Worm (Caenorhabditis elegans) whole organism, young adult: ENCODE data around the gene Y17D7C.6.

Experiments used
- B0019.2 ChIP-seq: fragments of 200-800 bp; sonication (Bioruptor generic); conservative IDR thresholded peaks from 2 replicates; pipeline ENCODE4 v1.3.6; 2022; ENCODE audit warnings: missing genetic modification reagents, missing genetic modification characterization, missing compliant biosample characterization
- B0261.1 ChIP-seq: sonication (generic microtip); optimal IDR thresholded peaks from 2 replicates; lab custom pipeline; 2016; ENCODE audit warnings: mild to moderate bottlenecking, missing genetic modification characterization, moderate library complexity, missing compliant biosample characterization
- D2030.7 ChIP-seq: fragments of 200-800 bp; sonication (Bioruptor generic); IDR thresholded peaks from 2 replicates; pipeline ENCODE4 v1.3.6; 2022; ENCODE audit warnings: missing genetic modification reagents, missing genetic modification characterization, missing compliant biosample characterization
- F10E7.11 ChIP-seq: sonication (generic microtip); optimal IDR thresholded peaks from 2 replicates; lab custom pipeline; 2017; ENCODE audit warnings: mild to moderate bottlenecking, missing genetic modification characterization, moderate library complexity, missing compliant biosample characterization
- F23B12.7 ChIP-seq: sonication (generic microtip); optimal IDR thresholded peaks from 2 replicates; lab custom pipeline; 2017; ENCODE audit warnings: missing genetic modification characterization, mild to moderate bottlenecking, missing compliant biosample characterization, antibody characterized with exemption, moderate library complexity; ENCODE audit not compliant: insufficient read depth
- F37B4.10 ChIP-seq: fragments of 200-800 bp; sonication (Bioruptor generic); IDR thresholded peaks from 2 replicates; pipeline ENCODE4 v1.3.6; 2022; ENCODE audit warnings: missing genetic modification characterization, missing compliant biosample characterization
- F49E8.2 ChIP-seq: sonication (generic microtip); optimal IDR thresholded peaks from 3 replicates; lab custom pipeline; 2017; ENCODE audit warnings: missing genetic modification characterization, mild to moderate bottlenecking, missing compliant biosample characterization, antibody characterized with exemption, moderate library complexity; ENCODE audit not compliant: insufficient read depth
- F52B5.7 ChIP-seq: sonication (generic microtip); optimal IDR thresholded peaks from 2 replicates; lab custom pipeline; 2016; ENCODE audit warnings: mild to moderate bottlenecking, missing genetic modification characterization, missing compliant biosample characterization
- F57C9.4 ChIP-seq: sonication (generic microtip); optimal IDR thresholded peaks from 2 replicates; lab custom pipeline; 2017; ENCODE audit warnings: mild to moderate bottlenecking, missing genetic modification characterization, missing compliant biosample characterization
- T07F8.4 ChIP-seq: sonication (generic microtip); optimal IDR thresholded peaks from 2 replicates; lab custom pipeline; 2016; ENCODE audit warnings: mild to moderate bottlenecking, missing genetic modification characterization, moderate library complexity, missing compliant biosample characterization
- Y53F4B.3 ChIP-seq: fragments of 200-800 bp; sonication (Bioruptor generic); IDR thresholded peaks from 2 replicates; pipeline ENCODE4 v1.3.6; 2022; ENCODE audit warnings: missing genetic modification reagents, missing genetic modification characterization, missing compliant biosample characterization
- ama-1 ChIP-seq, 3 experiments: fragments of 150-350 bp in 1 of 3; sonication (generic microtip) in 2 of 3; optimal IDR thresholded peaks; 2 replicates each; lab custom pipeline; 2014 to 2018; ENCODE audit warnings: missing biosample characterization in 2 of 3, missing genetic modification characterization in 2 of 3, missing genetic modification reagents in 2 of 3
- aptf-3 ChIP-seq: fragments of 200-800 bp; sonication (Bioruptor generic); IDR thresholded peaks from 2 replicates; pipeline ENCODE4 v1.3.6; 2022; ENCODE audit warnings: missing genetic modification characterization, missing compliant biosample characterization
- attf-6 ChIP-seq: fragments of 200-800 bp; sonication (Bioruptor generic); IDR thresholded peaks from 2 replicates; pipeline ENCODE4 v1.3.6; 2022; ENCODE audit warnings: missing genetic modification reagents, missing genetic modification characterization, missing compliant biosample characterization
- bed-1 ChIP-seq: fragments of 200-800 bp; sonication (Bioruptor generic); IDR thresholded peaks from 2 replicates; pipeline ENCODE4 v1.3.6; 2022; ENCODE audit warnings: missing genetic modification reagents, missing genetic modification characterization, missing compliant biosample characterization
- cebp-1 ChIP-seq, 2 experiments: fragments of 200-800 bp in 1 of 2; sonication (Bioruptor generic) in 1 of 2; sonication (generic microtip) in 1 of 2; IDR thresholded peaks in 1 of 2; optimal IDR thresholded peaks in 1 of 2; 2 replicates each; pipeline versions ENCODE4 v1.3.6 to Lab custom; 2017 to 2022; ENCODE audit warnings: missing compliant biosample characterization in 2 of 2, missing genetic modification characterization in 2 of 2, mild to moderate bottlenecking in 1 of 2, missing genetic modification reagents in 1 of 2, moderate library complexity in 1 of 2
- cebp-2 ChIP-seq: fragments of 200-800 bp; sonication (Bioruptor generic); IDR thresholded peaks from 2 replicates; pipeline ENCODE4 v1.3.6; 2022; ENCODE audit warnings: missing genetic modification characterization, missing compliant biosample characterization
- ceh-100 ChIP-seq: fragments of 200-800 bp; sonication (Bioruptor generic); IDR thresholded peaks from 2 replicates; pipeline ENCODE4 v1.3.6; 2022; ENCODE audit warnings: missing genetic modification reagents, missing genetic modification characterization, missing compliant biosample characterization
- ceh-58 ChIP-seq: fragments of 200-800 bp; sonication (Bioruptor generic); IDR thresholded peaks from 2 replicates; pipeline ENCODE4 v1.3.6; 2022; ENCODE audit warnings: missing genetic modification characterization, missing compliant biosample characterization
- chd-7 ChIP-seq: sonication (generic microtip); optimal IDR thresholded peaks from 2 replicates; lab custom pipeline; 2016; ENCODE audit warnings: mild to moderate bottlenecking, missing genetic modification characterization, moderate library complexity, missing compliant biosample characterization
- die-1 ChIP-seq: sonication (generic microtip); optimal IDR thresholded peaks from 2 replicates; lab custom pipeline; 2016; ENCODE audit warnings: missing genotype, mild to moderate bottlenecking, missing genetic modification characterization, missing compliant biosample characterization
- egrh-3 ChIP-seq: fragments of 200-800 bp; sonication (Bioruptor generic); IDR thresholded peaks from 2 replicates; pipeline ENCODE4 v1.3.6; 2022; ENCODE audit warnings: missing genetic modification reagents, missing genetic modification characterization, missing compliant biosample characterization
- ets-4 ChIP-seq: fragments of 200-800 bp; sonication (Bioruptor generic); optimal IDR thresholded peaks from 2 replicates; lab custom pipeline; 2018; ENCODE audit warnings: mild to moderate bottlenecking, missing genetic modification characterization, missing compliant biosample characterization
- fkh-3 ChIP-seq: sonication (generic microtip); optimal IDR thresholded peaks from 2 replicates; lab custom pipeline; 2016; ENCODE audit warnings: mild to moderate bottlenecking, missing genetic modification characterization, missing compliant biosample characterization
- him-1 ChIP-seq: sonication (generic microtip); optimal IDR thresholded peaks from 2 replicates; lab custom pipeline; 2016; ENCODE audit warnings: missing genotype, missing genetic modification reagents, missing genetic modification characterization, missing compliant biosample characterization
- hlh-12 ChIP-seq: sonication (generic microtip); optimal IDR thresholded peaks from 2 replicates; lab custom pipeline; 2016; ENCODE audit warnings: missing genetic modification characterization, missing compliant biosample characterization
- hlh-26 ChIP-seq: fragments of 200-800 bp; sonication (Bioruptor generic); conservative IDR thresholded peaks from 2 replicates; pipeline ENCODE4 v1.3.6; 2022; ENCODE audit warnings: missing genetic modification reagents, missing genetic modification characterization, missing compliant biosample characterization
- hrde-1 ChIP-seq: sonication (generic microtip); optimal IDR thresholded peaks from 2 replicates; lab custom pipeline; 2016; ENCODE audit warnings: missing genetic modification characterization, mild to moderate bottlenecking, missing compliant biosample characterization, moderate library complexity, missing genotype, missing genetic modification reagents, borderline replicate concordance
- let-607 ChIP-seq, 2 experiments: fragments of 200-800 bp in 1 of 2; sonication (Bioruptor generic) in 1 of 2; sonication (generic microtip) in 1 of 2; optimal IDR thresholded peaks; 2 replicates each; lab custom pipeline; 2016 to 2018; ENCODE audit warnings: mild to moderate bottlenecking in 2 of 2, missing compliant biosample characterization in 2 of 2, missing genetic modification characterization in 2 of 2, moderate library complexity in 2 of 2, missing genotype in 1 of 2
- madf-8 ChIP-seq: fragments of 200-800 bp; sonication (Bioruptor generic); conservative IDR thresholded peaks from 2 replicates; pipeline ENCODE4 v1.3.6; 2022; ENCODE audit warnings: missing genetic modification reagents, missing genetic modification characterization, missing compliant biosample characterization
- nfya-1 ChIP-seq: sonication (generic microtip); optimal IDR thresholded peaks from 2 replicates; lab custom pipeline; 2017; ENCODE audit warnings: antibody characterized with exemption, missing compliant biosample characterization, missing genetic modification characterization, borderline replicate concordance; ENCODE audit not compliant: insufficient read depth
- nhr-120 ChIP-seq: fragments of 200-800 bp; sonication (Bioruptor generic); IDR thresholded peaks from 2 replicates; pipeline ENCODE4 v1.3.6; 2022; ENCODE audit warnings: missing genetic modification characterization, missing compliant biosample characterization
- nhr-80 ChIP-seq: sonication (generic microtip); optimal IDR thresholded peaks from 2 replicates; lab custom pipeline; 2016; ENCODE audit warnings: missing genetic modification characterization, missing compliant biosample characterization
- rpc-1 ChIP-seq, 2 experiments: fragments of 150-350 bp in 1 of 2; sonication (generic microtip) in 1 of 2; optimal IDR thresholded peaks; 2 replicates each; lab custom pipeline; 2014 to 2018; ENCODE audit warnings: missing biosample characterization in 1 of 2, missing genetic modification characterization in 1 of 2, missing genetic modification reagents in 1 of 2, missing genotype in 1 of 2
- sea-2 ChIP-seq: fragments of 200-800 bp; sonication (Bioruptor generic); IDR thresholded peaks from 2 replicates; pipeline ENCODE4 v1.3.6; 2022; ENCODE audit warnings: missing genetic modification characterization, missing compliant biosample characterization
- snpc-1.3 ChIP-seq: sonication (generic microtip); optimal IDR thresholded peaks from 2 replicates; lab custom pipeline; 2017; ENCODE audit warnings: missing genetic modification characterization, mild to moderate bottlenecking, missing compliant biosample characterization, antibody characterized with exemption, moderate library complexity, missing genotype, missing genetic modification reagents; ENCODE audit not compliant: insufficient read depth
- snpc-4 ChIP-seq, 5 experiments: fragments of 150-350 bp in 1 of 5; sonication (generic microtip) in 4 of 5; optimal IDR thresholded peaks; 2 replicates each; lab custom pipeline; 2014 to 2018; ENCODE audit warnings: missing genetic modification characterization in 5 of 5, missing biosample characterization in 3 of 5, antibody characterized with exemption in 2 of 5, mild to moderate bottlenecking in 2 of 5, missing compliant biosample characterization in 2 of 5, missing genotype in 2 of 5, moderate library complexity in 2 of 5, missing genetic modification reagents in 1 of 5
- tbp1 ChIP-seq: fragments of 200-800 bp; sonication (Bioruptor generic); optimal IDR thresholded peaks from 2 replicates; lab custom pipeline; 2018; ENCODE audit warnings: mild to moderate bottlenecking, missing genetic modification characterization, missing compliant biosample characterization
- zim-3 ChIP-seq: sonication (generic microtip); optimal IDR thresholded peaks from 2 replicates; lab custom pipeline; 2017; ENCODE audit warnings: mild to moderate bottlenecking, missing genetic modification characterization, moderate library complexity, missing compliant biosample characterization

Gene Y17D7C.6

ce11 chrV:18708015-18708414, 1.6 kb upstream of the Y17D7C.6 start:
- TF ChIP-seq hlh-12 (no peak), nhr-80 (tag; lab: Kevin White, UChicago) (no peak), F57C9.4 (tag; lab: Kevin White, UChicago) (peak; percentile 30), ceh-58 (peak; percentile 59; the same call in 1 of the 2 replicates), nfya-1 (peak; percentile 59)

DNA sequence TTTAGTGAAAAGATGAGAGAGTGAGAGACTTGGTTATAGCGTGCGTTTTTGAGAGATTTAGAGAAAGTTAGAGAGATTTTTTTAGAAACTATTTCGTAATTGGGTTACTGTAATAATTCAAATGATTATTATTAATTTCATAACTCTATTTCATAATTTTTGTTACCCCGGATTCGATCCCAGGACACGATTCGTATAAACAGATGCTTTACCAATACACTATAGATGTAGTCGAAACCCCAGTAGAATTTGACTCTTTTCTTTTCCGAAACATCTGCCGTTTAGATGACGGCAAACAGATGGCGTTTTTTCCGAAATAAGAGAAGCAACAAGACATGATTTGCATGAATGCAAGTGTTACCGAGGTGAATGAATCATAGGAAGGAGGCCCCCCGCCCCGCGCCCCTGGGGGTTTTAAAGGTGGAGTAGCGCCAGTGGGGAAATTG, 458 bp downstream of the Y17D7C.6 start:
- peak; percentile 86; the same call in 1 of the 2 replicates for TF ChIP-seq nhr-120 (GFP tag; lab: Robert Waterston, UW)
- peak; percentile 3 for TF ChIP-seq rpc-1 (optimal IDR thresholded peaks at IDR 0.05; lab: Kevin White, UChicago)
- TF ChIP-seq rpc-1 (tag; optimal IDR thresholded peaks at IDR 0.05; lab: Kevin White, UChicago) = peak; percentile 61
- no peak for TF ChIP-seq madf-8
- TF ChIP-seq let-607 (tag; optimal IDR thresholded peaks at IDR 0.05; lab: Kevin White, UChicago) = no peak
- TF ChIP-seq egrh-3 (GFP tag; lab: Robert Waterston, UW) = no peak
- TF ChIP-seq cebp-1 (GFP tag; IDR thresholded peaks at IDR 0.05; lab: Robert Waterston, UW) = peak; percentile 38; the same call in 1 of the 2 replicates
- no peak for TF ChIP-seq cebp-1 (tag; optimal IDR thresholded peaks at IDR 0.05; lab: Kevin White, UChicago)
- TF ChIP-seq snpc-1.3 = no peak
- peak; percentile 86; the same call in 1 of the 2 replicates for TF ChIP-seq ceh-58
- peak; percentile 26 for TF ChIP-seq B0261.1 (tag; lab: Kevin White, UChicago)
- no peak for TF ChIP-seq die-1 (tag; lab: Kevin White, UChicago)
- TF ChIP-seq tbp1 (GFP tag; lab: Kevin White, UChicago) = peak; percentile 70
- peak; percentile 74; the same call in 1 of the 2 replicates for TF ChIP-seq aptf-3 (GFP tag; lab: Robert Waterston, UW)
- peak; percentile 14 for TF ChIP-seq hlh-12
- no peak for TF ChIP-seq ceh-100 (GFP tag; lab: Robert Waterston, UW)

DNA sequence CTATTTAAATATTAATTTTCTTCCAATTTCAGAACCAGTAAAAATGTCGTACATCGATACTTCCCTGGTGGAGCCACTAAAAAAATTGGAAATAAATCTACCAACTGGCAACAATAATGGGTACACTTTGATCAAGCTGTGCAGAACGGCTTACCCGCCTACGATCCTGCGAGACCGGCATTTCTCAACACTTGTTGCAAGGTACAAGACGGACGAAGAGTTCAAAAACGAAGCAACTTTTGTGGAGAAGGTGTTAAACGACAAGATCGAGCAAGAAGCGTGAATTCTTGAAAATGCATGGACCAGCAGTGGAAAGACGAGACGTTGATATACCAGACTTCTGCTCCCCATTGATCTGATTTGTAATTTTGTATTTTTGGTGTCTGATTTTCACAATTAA, 1.8 kb downstream of the Y17D7C.6 start:
- no peak for TF ChIP-seq hlh-26 (GFP tag; lab: Robert Waterston, UW)
- TF ChIP-seq nfya-1 = peak; percentile 41
- TF ChIP-seq F10E7.11 (tag; lab: Kevin White, UChicago) = no peak
- peak; percentile 78; the same call in 1 of the 2 replicates for TF ChIP-seq nhr-120 (GFP tag; lab: Robert Waterston, UW)
- TF ChIP-seq aptf-3 (GFP tag; lab: Robert Waterston, UW) = peak; percentile 32; the same call in 1 of the 2 replicates
- no peak for TF ChIP-seq zim-3

- TF ChIP-seq bed-1 (GFP tag; lab: Robert Waterston, UW) = peak; percentile 97
- TF ChIP-seq sea-2 (GFP tag; lab: Robert Waterston, UW) = no peak
- TF ChIP-seq B0019.2 (GFP tag; lab: Robert Waterston, UW) = no peak
- peak; percentile 24 for TF ChIP-seq die-1 (tag; lab: Kevin White, UChicago)
- TF ChIP-seq fkh-3 (tag; lab: Kevin White, UChicago) = no peak
- no peak for TF ChIP-seq ama-1 (optimal IDR thresholded peaks at IDR 0.05; lab: Kevin White, UChicago)
- TF ChIP-seq ama-1 (GFP tag; optimal IDR thresholded peaks at IDR 0.05; lab: Kevin White, UChicago) = peak in 1 of 2 experiments; percentile 5
- peak; percentile 95; the same call in 1 of the 2 replicates for TF ChIP-seq nhr-120 (GFP tag; lab: Robert Waterston, UW)
- TF ChIP-seq F10E7.11 (tag; lab: Kevin White, UChicago) = no peak
- TF ChIP-seq him-1 = peak; percentile 22
- TF ChIP-seq F37B4.10 (GFP tag; lab: Robert Waterston, UW) = no peak
- no peak for TF ChIP-seq attf-6 (GFP tag; lab: Robert Waterston, UW)
- no peak for TF ChIP-seq F52B5.7
- TF ChIP-seq cebp-2 (GFP tag; lab: Robert Waterston, UW) = no peak; the same call in 1 of the 2 replicates
- TF ChIP-seq egrh-3 (GFP tag; lab: Robert Waterston, UW) = no peak
- TF ChIP-seq ets-4 = no peak
- TF ChIP-seq Y53F4B.3 (GFP tag; lab: Robert Waterston, UW) = no peak
- TF ChIP-seq hlh-26 (GFP tag; lab: Robert Waterston, UW) = no peak
- peak; percentile 1 for TF ChIP-seq F49E8.2 (tag; lab: Kevin White, UChicago)
- no peak for TF ChIP-seq T07F8.4 (tag; lab: Kevin White, UChicago)
- peak; percentile 24; the same call in 1 of the 2 replicates for TF ChIP-seq D2030.7
- peak; percentile 53 for TF ChIP-seq hlh-12
- TF ChIP-seq hrde-1 (tag; lab: Kevin White, UChicago) = peak; percentile 43
- no peak for TF ChIP-seq chd-7 (tag; lab: Kevin White, UChicago)
- TF ChIP-seq snpc-4 (GFP tag; optimal IDR thresholded peaks at IDR 0.05; lab: Kevin White, UChicago) = no peak
- peak in 1 of 4 experiments; percentile 52 for TF ChIP-seq snpc-4 (tag; optimal IDR thresholded peaks at IDR 0.05; lab: Kevin White, UChicago)
- no peak for TF ChIP-seq F23B12.7
These were observed 2.5 kb downstream of the Y17D7C.6 start for ce11 chrV:18712118-18712517.
